Worm (Caenorhabditis elegans) whole organism, young adult: ENCODE results near the gene cdc-73.
A peak's percentile ranks its signal among the peaks of the same experiment; 100 is the strongest.

ENCODE experiments used
- B0019.2 ChIP-seq: fragments of 200-800 bp; sonication (Bioruptor generic); conservative IDR thresholded peaks from 2 replicates; pipeline ENCODE4 v1.3.6; 2022; ENCODE audit warnings: missing genetic modification reagents, missing genetic modification characterization, missing compliant biosample characterization
- B0035.1 ChIP-seq: sonication (generic microtip); optimal IDR thresholded peaks from 2 replicates; lab custom pipeline; 2016; ENCODE audit warnings: missing genetic modification characterization, mild to moderate bottlenecking, missing compliant biosample characterization, missing genotype, missing genetic modification reagents
- B0261.1 ChIP-seq: sonication (generic microtip); optimal IDR thresholded peaks from 2 replicates; lab custom pipeline; 2016; ENCODE audit warnings: mild to moderate bottlenecking, missing genetic modification characterization, moderate library complexity, missing compliant biosample characterization
- C06A6.2 ChIP-seq: fragments of 200-800 bp; sonication (Bioruptor generic); conservative IDR thresholded peaks from 2 replicates; pipeline ENCODE4 v1.3.6; 2022; ENCODE audit warnings: missing genetic modification characterization, missing compliant biosample characterization
- D2030.7 ChIP-seq: fragments of 200-800 bp; sonication (Bioruptor generic); IDR thresholded peaks from 2 replicates; pipeline ENCODE4 v1.3.6; 2022; ENCODE audit warnings: missing genetic modification reagents, missing genetic modification characterization, missing compliant biosample characterization
- F22D6.2 ChIP-seq: sonication (generic microtip); optimal IDR thresholded peaks from 2 replicates; lab custom pipeline; 2016; ENCODE audit warnings: mild to moderate bottlenecking, missing genetic modification characterization, missing compliant biosample characterization
- F23B12.7 ChIP-seq: sonication (generic microtip); optimal IDR thresholded peaks from 2 replicates; lab custom pipeline; 2017; ENCODE audit warnings: missing genetic modification characterization, mild to moderate bottlenecking, missing compliant biosample characterization, antibody characterized with exemption, moderate library complexity; ENCODE audit not compliant: insufficient read depth
- F33H1.4 ChIP-seq: fragments of 200-800 bp; sonication (Bioruptor generic); IDR thresholded peaks from 2 replicates; pipeline ENCODE4 v1.3.6; 2022; ENCODE audit warnings: missing genetic modification reagents, missing genetic modification characterization, missing compliant biosample characterization
- F52B5.7 ChIP-seq: sonication (generic microtip); optimal IDR thresholded peaks from 2 replicates; lab custom pipeline; 2016; ENCODE audit warnings: mild to moderate bottlenecking, missing genetic modification characterization, missing compliant biosample characterization
- F57A8.1 ChIP-seq: fragments of 200-800 bp; sonication (Bioruptor generic); optimal IDR thresholded peaks from 2 replicates; lab custom pipeline; 2018; ENCODE audit warnings: mild to moderate bottlenecking, missing genetic modification characterization, moderate library complexity, missing compliant biosample characterization
- T26A5.8 ChIP-seq: sonication (generic microtip); optimal IDR thresholded peaks from 2 replicates; lab custom pipeline; 2016; ENCODE audit warnings: missing genetic modification characterization, missing compliant biosample characterization
- Y56A3A.18 ChIP-seq: fragments of 200-800 bp; sonication (Bioruptor generic); IDR thresholded peaks from 2 replicates; pipeline ENCODE4 v1.3.6; 2022; ENCODE audit warnings: missing genetic modification reagents, missing genetic modification characterization, missing compliant biosample characterization
- Y79H2A.3 ChIP-seq: fragments of 200-800 bp; sonication (Bioruptor generic); conservative IDR thresholded peaks from 2 replicates; pipeline ENCODE4 v1.3.6; 2022; ENCODE audit warnings: missing genetic modification reagents, missing genetic modification characterization, missing compliant biosample characterization
- ZK185.1 ChIP-seq: sonication (generic microtip); optimal IDR thresholded peaks from 2 replicates; lab custom pipeline; 2016; ENCODE audit warnings: mild to moderate bottlenecking, missing genetic modification characterization, missing compliant biosample characterization; ENCODE audit not compliant: poor library complexity, severe bottlenecking
- ama-1 ChIP-seq, 3 experiments: fragments of 150-350 bp in 1 of 3; sonication (generic microtip) in 2 of 3; optimal IDR thresholded peaks; 2 replicates each; lab custom pipeline; 2014 to 2018; ENCODE audit warnings: missing biosample characterization in 2 of 3, missing genetic modification characterization in 2 of 3, missing genetic modification reagents in 2 of 3
- aptf-2 ChIP-seq: fragments of 200-800 bp; sonication (Bioruptor generic); conservative IDR thresholded peaks from 2 replicates; pipeline ENCODE4 v1.3.6; 2022; ENCODE audit warnings: missing genetic modification reagents, missing genetic modification characterization, missing compliant biosample characterization
- atf-7 ChIP-seq: sonication (generic microtip); optimal IDR thresholded peaks from 2 replicates; lab custom pipeline; 2017; ENCODE audit warnings: mild to moderate bottlenecking, missing genetic modification characterization, missing compliant biosample characterization
- athp-1 ChIP-seq: sonication (generic microtip); optimal IDR thresholded peaks from 2 replicates; lab custom pipeline; 2017; ENCODE audit warnings: mild to moderate bottlenecking, missing genetic modification characterization, missing compliant biosample characterization
- attf-3 ChIP-seq: fragments of 200-800 bp; sonication (Bioruptor generic); conservative IDR thresholded peaks from 2 replicates; pipeline ENCODE4 v1.3.6; 2022; ENCODE audit warnings: missing genetic modification reagents, missing genetic modification characterization, missing compliant biosample characterization
- ceh-40 ChIP-seq: fragments of 200-800 bp; sonication (Bioruptor generic); IDR thresholded peaks from 2 replicates; pipeline ENCODE4 v1.3.6; 2022; ENCODE audit warnings: missing genetic modification characterization, missing compliant biosample characterization
- ceh-58 ChIP-seq: fragments of 200-800 bp; sonication (Bioruptor generic); IDR thresholded peaks from 2 replicates; pipeline ENCODE4 v1.3.6; 2022; ENCODE audit warnings: missing genetic modification characterization, missing compliant biosample characterization
- dox-1 ChIP-seq: fragments of 200-800 bp; sonication (Bioruptor generic); IDR thresholded peaks from 2 replicates; pipeline ENCODE4 v1.3.6; 2022; ENCODE audit warnings: missing genetic modification reagents, missing genetic modification characterization, missing compliant biosample characterization
- dpl-1 ChIP-seq: fragments of 150-350 bp; optimal IDR thresholded peaks from 2 replicates; lab custom pipeline; 2014; ENCODE audit warnings: missing biosample characterization, missing genetic modification reagents, missing genetic modification characterization
- efl-1 ChIP-seq: fragments of 150-350 bp; optimal IDR thresholded peaks from 2 replicates; lab custom pipeline; 2014; ENCODE audit warnings: missing biosample characterization, missing genetic modification reagents, missing genetic modification characterization
- egl-44 ChIP-seq: fragments of 200-800 bp; sonication (Bioruptor generic); IDR thresholded peaks from 2 replicates; pipeline ENCODE4 v1.3.6; 2022; ENCODE audit warnings: missing genetic modification reagents, missing genetic modification characterization, missing compliant biosample characterization
- hmg-20 ChIP-seq: fragments of 200-800 bp; sonication (Bioruptor generic); IDR thresholded peaks from 2 replicates; pipeline ENCODE4 v1.3.6; 2022; ENCODE audit warnings: missing genetic modification reagents, missing genetic modification characterization, missing compliant biosample characterization
- hsf-1 ChIP-seq: fragments of 200-800 bp; sonication (Bioruptor generic); IDR thresholded peaks from 2 replicates; pipeline ENCODE4 v1.3.6; 2022; ENCODE audit warnings: missing genetic modification reagents, missing genetic modification characterization, missing compliant biosample characterization
- let-526 ChIP-seq: fragments of 200-800 bp; sonication (Bioruptor generic); IDR thresholded peaks from 2 replicates; pipeline ENCODE4 v1.3.6; 2022; ENCODE audit warnings: missing genetic modification reagents, missing genetic modification characterization, missing compliant biosample characterization
- lsl-1 ChIP-seq: fragments of 200-800 bp; sonication (Bioruptor generic); optimal IDR thresholded peaks from 2 replicates; lab custom pipeline; 2018; ENCODE audit warnings: mild to moderate bottlenecking, missing genetic modification characterization, moderate library complexity, missing compliant biosample characterization
- madf-8 ChIP-seq: fragments of 200-800 bp; sonication (Bioruptor generic); conservative IDR thresholded peaks from 2 replicates; pipeline ENCODE4 v1.3.6; 2022; ENCODE audit warnings: missing genetic modification reagents, missing genetic modification characterization, missing compliant biosample characterization
- mcd-1 ChIP-seq: fragments of 200-800 bp; sonication (Bioruptor generic); IDR thresholded peaks from 2 replicates; pipeline ENCODE4 v1.3.6; 2022; ENCODE audit warnings: missing genetic modification reagents, missing genetic modification characterization, missing compliant biosample characterization
- mxl-1 ChIP-seq: sonication (generic microtip); optimal IDR thresholded peaks from 2 replicates; lab custom pipeline; 2016; ENCODE audit warnings: missing genetic modification characterization, missing compliant biosample characterization
- nfya-1 ChIP-seq: sonication (generic microtip); optimal IDR thresholded peaks from 2 replicates; lab custom pipeline; 2017; ENCODE audit warnings: antibody characterized with exemption, missing compliant biosample characterization, missing genetic modification characterization, borderline replicate concordance; ENCODE audit not compliant: insufficient read depth
- nfyb-1 ChIP-seq: fragments of 200-800 bp; sonication (Bioruptor generic); IDR thresholded peaks from 2 replicates; pipeline ENCODE4 v1.3.6; 2022; ENCODE audit warnings: missing genetic modification reagents, missing genetic modification characterization, missing compliant biosample characterization
- rcor-1 ChIP-seq: fragments of 200-800 bp; sonication (Bioruptor generic); IDR thresholded peaks from 2 replicates; pipeline ENCODE4 v1.3.6; 2022; ENCODE audit warnings: missing genetic modification reagents, missing genetic modification characterization, missing compliant biosample characterization
- rpc-1 ChIP-seq, 2 experiments: fragments of 150-350 bp in 1 of 2; sonication (generic microtip) in 1 of 2; optimal IDR thresholded peaks; 2 replicates each; lab custom pipeline; 2014 to 2018; ENCODE audit warnings: missing biosample characterization in 1 of 2, missing genetic modification characterization in 1 of 2, missing genetic modification reagents in 1 of 2, missing genotype in 1 of 2
- sdz-38 ChIP-seq: sonication (generic microtip); optimal IDR thresholded peaks from 2 replicates; lab custom pipeline; 2016; ENCODE audit warnings: missing genotype, missing genetic modification characterization, missing compliant biosample characterization
- sea-2 ChIP-seq: fragments of 200-800 bp; sonication (Bioruptor generic); IDR thresholded peaks from 2 replicates; pipeline ENCODE4 v1.3.6; 2022; ENCODE audit warnings: missing genetic modification characterization, missing compliant biosample characterization
- snpc-1.3 ChIP-seq: sonication (generic microtip); optimal IDR thresholded peaks from 2 replicates; lab custom pipeline; 2017; ENCODE audit warnings: missing genetic modification characterization, mild to moderate bottlenecking, missing compliant biosample characterization, antibody characterized with exemption, moderate library complexity, missing genotype, missing genetic modification reagents; ENCODE audit not compliant: insufficient read depth
- snpc-4 ChIP-seq, 5 experiments: fragments of 150-350 bp in 1 of 5; sonication (generic microtip) in 4 of 5; optimal IDR thresholded peaks; 2 replicates each; lab custom pipeline; 2014 to 2018; ENCODE audit warnings: missing genetic modification characterization in 5 of 5, missing biosample characterization in 3 of 5, antibody characterized with exemption in 2 of 5, mild to moderate bottlenecking in 2 of 5, missing compliant biosample characterization in 2 of 5, missing genotype in 2 of 5, moderate library complexity in 2 of 5, missing genetic modification reagents in 1 of 5
- somi-1 ChIP-seq: fragments of 200-800 bp; sonication (Bioruptor generic); optimal IDR thresholded peaks from 2 replicates; lab custom pipeline; 2018; ENCODE audit warnings: mild to moderate bottlenecking, missing genetic modification characterization, missing compliant biosample characterization
- sptf-2 ChIP-seq: fragments of 200-800 bp; sonication (Bioruptor generic); optimal IDR thresholded peaks from 2 replicates; lab custom pipeline; 2018; ENCODE audit warnings: mild to moderate bottlenecking, missing genetic modification characterization, missing compliant biosample characterization
- tbp1 ChIP-seq: fragments of 200-800 bp; sonication (Bioruptor generic); optimal IDR thresholded peaks from 2 replicates; lab custom pipeline; 2018; ENCODE audit warnings: mild to moderate bottlenecking, missing genetic modification characterization, missing compliant biosample characterization
- tbx-9 ChIP-seq: sonication (generic microtip); optimal IDR thresholded peaks from 2 replicates; lab custom pipeline; 2016; ENCODE audit warnings: borderline replicate concordance, missing genetic modification characterization, inconsistent platforms, missing compliant biosample characterization
- tlf-1 ChIP-seq: fragments of 200-800 bp; sonication (Bioruptor generic); optimal IDR thresholded peaks from 2 replicates; lab custom pipeline; 2018; ENCODE audit warnings: mild to moderate bottlenecking, missing genetic modification characterization, missing compliant biosample characterization
- xnd-1 ChIP-seq: sonication (generic microtip); optimal IDR thresholded peaks from 2 replicates; lab custom pipeline; 2016; ENCODE audit warnings: missing genotype, missing genetic modification reagents, missing genetic modification characterization, missing compliant biosample characterization
- ztf-6 ChIP-seq: fragments of 200-800 bp; sonication (Bioruptor generic); IDR thresholded peaks from 2 replicates; pipeline ENCODE4 v1.3.6; 2022; ENCODE audit warnings: missing genetic modification reagents, missing genetic modification characterization, missing compliant biosample characterization

Gene cdc-73

DNA sequence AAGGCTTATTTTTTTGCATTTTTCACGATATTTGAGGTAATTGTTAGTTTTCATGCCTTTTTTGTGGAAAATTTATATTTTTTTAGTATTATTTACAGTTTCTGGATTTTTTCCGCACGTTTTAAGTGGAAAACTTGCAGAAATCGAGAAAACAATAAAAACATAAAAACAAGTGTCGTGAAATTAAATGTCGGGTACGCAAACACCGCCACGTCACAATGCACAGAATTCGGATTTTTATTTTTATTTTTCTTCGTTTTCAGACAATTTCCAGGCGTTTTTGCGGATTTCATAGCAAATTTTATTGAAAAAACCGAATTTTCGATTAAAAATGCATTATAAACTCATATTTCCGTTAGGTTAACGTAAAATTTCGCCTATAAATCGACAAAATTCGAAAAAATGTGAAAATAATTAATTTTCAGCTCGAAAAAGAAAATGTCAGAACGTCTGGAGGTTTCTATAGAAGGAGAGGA lies 43.5 kb downstream of the cdc-73 start, which contains the start of gene C35B1.2:
C35B1.2 (plus strand) TSS at position 426 of the 476 bp plus-strand sequence.
- no peak for TF ChIP-seq F22D6.2 (tag; lab: Kevin White, UChicago)
- TF ChIP-seq hsf-1 (GFP tag; lab: Robert Waterston, UW), result no peak
- no peak for TF ChIP-seq mxl-1 (tag; lab: Kevin White, UChicago)
- TF ChIP-seq tbx-9 (tag; lab: Kevin White, UChicago), result no peak
- no peak for TF ChIP-seq attf-3 (GFP tag; lab: Robert Waterston, UW)
- no peak for TF ChIP-seq tbp1
- no peak for TF ChIP-seq rpc-1 (optimal IDR thresholded peaks at IDR 0.05; lab: Kevin White, UChicago)
- TF ChIP-seq rpc-1 (tag; optimal IDR thresholded peaks at IDR 0.05; lab: Kevin White, UChicago), result no peak
- TF ChIP-seq egl-44 (GFP tag; lab: Robert Waterston, UW), result no peak
- no peak for TF ChIP-seq ceh-58 (GFP tag; lab: Robert Waterston, UW)
- TF ChIP-seq hmg-20 (GFP tag; lab: Robert Waterston, UW), result no peak
- TF ChIP-seq ceh-40 (GFP tag; lab: Robert Waterston, UW), result no peak
- 0 out of 2 replicates have a peak, but pooled peaks have one; percentile 13 for TF ChIP-seq F33H1.4 (GFP tag; lab: Robert Waterston, UW)
- no peak for TF ChIP-seq ztf-6 (GFP tag; lab: Robert Waterston, UW)
- no peak for TF ChIP-seq xnd-1 (tag; lab: Kevin White, UChicago)
- no peak for TF ChIP-seq Y79H2A.3
- TF ChIP-seq B0261.1 (tag; lab: Kevin White, UChicago), result no peak
- no peak for TF ChIP-seq somi-1 (GFP tag; lab: Kevin White, UChicago)
- TF ChIP-seq rcor-1, result no peak
- TF ChIP-seq snpc-4 (GFP tag; optimal IDR thresholded peaks at IDR 0.05; lab: Kevin White, UChicago), result no peak
- peak in 1 of 4 experiments; percentile 9 for TF ChIP-seq snpc-4 (tag; optimal IDR thresholded peaks at IDR 0.05; lab: Kevin White, UChicago)
- TF ChIP-seq F57A8.1 (GFP tag; lab: Kevin White, UChicago), result no peak
- no peak for TF ChIP-seq ZK185.1 (tag; lab: Kevin White, UChicago)
- TF ChIP-seq atf-7 (tag; lab: Kevin White, UChicago), result no peak
- peak; percentile 93 for TF ChIP-seq athp-1 (tag; lab: Kevin White, UChicago)
- TF ChIP-seq ama-1 (optimal IDR thresholded peaks at IDR 0.05; lab: Kevin White, UChicago), result no peak
- no peak for TF ChIP-seq ama-1 (GFP tag; optimal IDR thresholded peaks at IDR 0.05; lab: Kevin White, UChicago)
- peak; percentile 21 for TF ChIP-seq efl-1 (GFP tag; lab: Kevin White, UChicago)
- TF ChIP-seq aptf-2 (GFP tag; lab: Robert Waterston, UW), result no peak
- TF ChIP-seq B0019.2 (GFP tag; lab: Robert Waterston, UW), result no peak
- TF ChIP-seq dpl-1 (GFP tag; lab: Kevin White, UChicago), result no peak
- 0 out of 2 replicates have a peak, but pooled peaks have one; percentile 9 for TF ChIP-seq mcd-1 (GFP tag; lab: Robert Waterston, UW)
- peak; percentile 1 for TF ChIP-seq F23B12.7
- no peak for TF ChIP-seq T26A5.8
- TF ChIP-seq nfya-1 (tag; lab: Kevin White, UChicago), result no peak
- TF ChIP-seq D2030.7, result no peak
- TF ChIP-seq sdz-38 (tag; lab: Kevin White, UChicago), result no peak
- TF ChIP-seq C06A6.2 (GFP tag; lab: Robert Waterston, UW), result no peak
- no peak for TF ChIP-seq snpc-1.3
- no peak for TF ChIP-seq B0035.1
- TF ChIP-seq Y56A3A.18 (GFP tag; lab: Robert Waterston, UW), result no peak
- no peak for TF ChIP-seq dox-1
- TF ChIP-seq tlf-1 (GFP tag; lab: Kevin White, UChicago), result no peak
- no peak for TF ChIP-seq let-526 (GFP tag; lab: Robert Waterston, UW)
- no peak for TF ChIP-seq sea-2 (GFP tag; lab: Robert Waterston, UW)
- TF ChIP-seq sptf-2, result no peak
- TF ChIP-seq lsl-1 (GFP tag; lab: Kevin White, UChicago), result peak; percentile 5
- TF ChIP-seq F52B5.7 (tag; lab: Kevin White, UChicago), result no peak
- TF ChIP-seq nfyb-1 (GFP tag; lab: Robert Waterston, UW), result no peak
- no peak for TF ChIP-seq madf-8 (GFP tag; lab: Robert Waterston, UW)
